Worm (Caenorhabditis elegans) whole organism, L2 larva: ENCODE measurements around the gene znf-593.

Source experiments
- aly-2 ChIP-seq: fragments of 150-350 bp; optimal IDR thresholded peaks from 2 replicates; lab custom pipeline; 2014; ENCODE audit warnings: missing biosample characterization, missing genetic modification characterization
- ceh-16 ChIP-seq: fragments of 150-350 bp; optimal IDR thresholded peaks from 2 replicates; lab custom pipeline; 2014; ENCODE audit warnings: missing biosample characterization, missing genetic modification characterization
- elt-1 ChIP-seq: fragments of 150-350 bp; optimal IDR thresholded peaks from 2 replicates; lab custom pipeline; 2014; ENCODE audit warnings: missing biosample characterization, missing genetic modification characterization
- lin-39 ChIP-seq: fragments of 150-350 bp; optimal IDR thresholded peaks from 2 replicates; lab custom pipeline; 2014; ENCODE audit warnings: missing biosample characterization, missing genetic modification reagents, missing genetic modification characterization
- mdl-1 ChIP-seq, 2 experiments: fragments of 150-350 bp in 1 of 2; sonication (generic microtip) in 1 of 2; optimal IDR thresholded peaks; 2 replicates each; lab custom pipeline; 2017; ENCODE audit warnings: missing biosample characterization in 2 of 2, missing genetic modification characterization in 2 of 2
- nhr-12 ChIP-seq: fragments of 150-350 bp; optimal IDR thresholded peaks from 2 replicates; lab custom pipeline; 2014; ENCODE audit warnings: missing biosample characterization, missing genetic modification characterization
- nhr-77 ChIP-seq: fragments of 150-350 bp; optimal IDR thresholded peaks from 2 replicates; lab custom pipeline; 2014; ENCODE audit warnings: missing biosample characterization, missing genetic modification characterization
- unc-62 ChIP-seq: fragments of 150-350 bp; optimal IDR thresholded peaks from 2 replicates; lab custom pipeline; 2014; ENCODE audit warnings: missing biosample characterization, missing genetic modification reagents, missing genetic modification characterization
- ztf-11 ChIP-seq: sonication (generic microtip); optimal IDR thresholded peaks from 2 replicates; lab custom pipeline; 2017; ENCODE audit warnings: missing biosample characterization, missing genetic modification characterization

- TF ChIP-seq aly-2 (tag; lab: Kevin White, UChicago) (no peak), nhr-12 (tag; lab: Kevin White, UChicago) (no peak), unc-62 (no peak), mdl-1 (tag; optimal IDR thresholded peaks at IDR 0.05; lab: Kevin White, UChicago) (no peak), elt-1 (tag; lab: Kevin White, UChicago) (no peak), lin-39 (tag; lab: Kevin White, UChicago) (no peak), ceh-16 (tag; lab: Kevin White, UChicago) (no peak), nhr-77 (tag; lab: Kevin White, UChicago) (no peak), ztf-11 (no peak)
These were observed 44.3 kb downstream of the znf-593 start for ce11 chrIII:11874242-11874641.
